Worm (Caenorhabditis elegans) whole organism, midembryonic: ENCODE measurements around the gene picc-1.

Source experiments
- T22C8.4 ChIP-seq: fragments of 200-800 bp; sonication (Bioruptor generic); IDR thresholded peaks from 2 replicates; pipeline ENCODE4 v1.3.6; 2022; ENCODE audit warnings: missing genetic modification characterization, missing compliant biosample characterization
- cog-1 ChIP-seq: sonication (generic microtip); optimal IDR thresholded peaks from 2 replicates; lab custom pipeline; 2016; ENCODE audit warnings: missing genetic modification characterization, missing compliant biosample characterization
- flt-1 ChIP-seq: fragments of 200-800 bp; sonication (Bioruptor generic); IDR thresholded peaks from 2 replicates; pipeline ENCODE4 v1.3.6; 2022; ENCODE audit warnings: missing genetic modification characterization, missing compliant biosample characterization
- klf-2 ChIP-seq: fragments of 200-800 bp; sonication (Bioruptor generic); conservative IDR thresholded peaks from 2 replicates; pipeline ENCODE4 v1.3.6; 2022; ENCODE audit warnings: missing genetic modification reagents, missing genetic modification characterization, missing compliant biosample characterization
- med-1 ChIP-seq: sonication (generic microtip); optimal IDR thresholded peaks from 2 replicates; lab custom pipeline; 2017; ENCODE audit warnings: missing genetic modification characterization, mild to moderate bottlenecking, missing compliant biosample characterization, antibody characterized with exemption, missing genetic modification reagents; ENCODE audit not compliant: insufficient read depth
- ref-1 ChIP-seq: fragments of 200-800 bp; sonication (Bioruptor generic); conservative IDR thresholded peaks from 2 replicates; pipeline ENCODE4 v1.3.6; 2022; ENCODE audit warnings: missing genetic modification reagents, missing genetic modification characterization, missing compliant biosample characterization
- tab-1 ChIP-seq: fragments of 200-800 bp; sonication (Bioruptor generic); IDR thresholded peaks from 2 replicates; pipeline ENCODE4 v1.3.6; 2022; ENCODE audit warnings: missing genetic modification characterization, missing compliant biosample characterization
- ztf-23 ChIP-seq: fragments of 200-800 bp; sonication (Bioruptor generic); IDR thresholded peaks from 2 replicates; pipeline ENCODE4 v1.3.6; 2022; ENCODE audit warnings: missing genetic modification reagents, missing genetic modification characterization, missing compliant biosample characterization
- ztf-29 ChIP-seq: fragments of 200-800 bp; sonication (Bioruptor generic); IDR thresholded peaks from 2 replicates; pipeline ENCODE4 v1.3.6; 2022; ENCODE audit warnings: missing genetic modification reagents, missing genetic modification characterization, missing compliant biosample characterization

DNA sequence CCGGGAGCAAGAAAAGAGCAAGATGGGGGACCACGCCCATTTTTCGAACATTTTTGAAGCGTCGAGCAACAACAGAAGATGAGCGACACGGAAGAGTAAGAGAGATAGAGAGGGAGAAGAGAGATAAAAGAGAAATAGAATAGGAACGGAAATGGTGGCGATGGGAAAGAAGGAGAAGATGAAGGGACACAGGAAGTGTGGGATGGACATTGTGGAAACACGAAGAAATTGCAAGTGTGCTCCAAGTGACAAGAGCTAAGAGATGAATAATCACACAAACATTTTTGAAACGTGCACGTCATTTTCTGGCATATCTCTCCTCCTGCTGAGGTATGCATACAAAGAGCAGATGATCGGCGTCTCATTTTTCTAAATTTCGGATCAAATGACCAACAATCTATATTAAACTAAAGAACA, 11.8 kb downstream of the picc-1 start:
- TF ChIP-seq flt-1 (GFP tag; lab: Robert Waterston, UW) = 0 out of 2 replicates have a peak, but pooled peaks have one; percentile 29
- TF ChIP-seq med-1 (GFP tag; lab: Kevin White, UChicago) = no peak
- no peak for TF ChIP-seq ztf-23
- no peak for TF ChIP-seq tab-1 (GFP tag; lab: Robert Waterston, UW)
- no peak for TF ChIP-seq klf-2
- TF ChIP-seq ref-1 (GFP tag; lab: Robert Waterston, UW) = no peak
- peak; percentile 31 for TF ChIP-seq cog-1 (tag; lab: Kevin White, UChicago)
- TF ChIP-seq T22C8.4 (GFP tag; lab: Robert Waterston, UW) = no peak
- TF ChIP-seq ztf-29 (GFP tag; lab: Robert Waterston, UW) = no peak
